Fruit fly (Drosophila melanogaster) whole organism, embryonic: ENCODE results near the gene CG31313.

ENCODE experiments used
- Asciz ChIP-seq: fragments of 200-800 bp; sonication (Bioruptor generic); optimal IDR thresholded peaks from 2 replicates; lab custom pipeline; 2017; ENCODE audit warnings: missing biosample characterization, mild to moderate bottlenecking, missing genetic modification characterization, missing genetic modification reagents
- B-H2 ChIP-seq: fragments of 200-800 bp; sonication (Bioruptor generic); optimal IDR thresholded peaks from 2 replicates; lab custom pipeline; 2018; ENCODE audit warnings: missing biosample characterization, mild to moderate bottlenecking, missing genetic modification characterization
- CG12659 ChIP-seq: fragments of 200-800 bp; sonication (Bioruptor generic); optimal IDR thresholded peaks from 3 replicates; lab custom pipeline; 2017; ENCODE audit warnings: mild to moderate bottlenecking, missing biosample characterization, missing genetic modification reagents, missing genetic modification characterization
- CG13624 ChIP-seq: fragments of 200-800 bp; sonication (Bioruptor generic); optimal IDR thresholded peaks from 2 replicates; lab custom pipeline; 2016; ENCODE audit warnings: missing biosample characterization, missing genetic modification characterization
- CG15269 ChIP-seq: fragments of 200-800 bp; sonication (Bioruptor generic); optimal IDR thresholded peaks from 2 replicates; lab custom pipeline; 2018; ENCODE audit warnings: missing biosample characterization, mild to moderate bottlenecking, missing genetic modification characterization, moderate library complexity
- CG15696 ChIP-seq: fragments of 200-800 bp; sonication (Bioruptor generic); optimal IDR thresholded peaks from 2 replicates; lab custom pipeline; 2019; ENCODE audit warnings: missing biosample characterization, mild to moderate bottlenecking, missing genetic modification characterization, moderate library complexity
- CG17186 ChIP-seq: fragments of 200-800 bp; sonication (Bioruptor generic); optimal IDR thresholded peaks from 3 replicates; lab custom pipeline; 2017; ENCODE audit warnings: missing biosample characterization, missing genetic modification reagents, missing genetic modification characterization
- CG17612 ChIP-seq: fragments of 200-800 bp; sonication (Bioruptor generic); IDR thresholded peaks from 2 replicates; pipeline ENCODE4 v1.3.6; 2022; ENCODE audit warnings: missing biosample characterization, missing genetic modification characterization
- CG30020 ChIP-seq: fragments of 200-800 bp; optimal IDR thresholded peaks from 2 replicates; lab custom pipeline; 2019; ENCODE audit warnings: missing biosample characterization, mild to moderate bottlenecking, missing genetic modification characterization, moderate library complexity
- CG3163 ChIP-seq: fragments of 200-800 bp; sonication (Bioruptor generic); optimal IDR thresholded peaks from 3 replicates; lab custom pipeline; 2016; ENCODE audit warnings: missing biosample characterization, missing genetic modification characterization
- CG32767 ChIP-seq: fragments of 200-800 bp; sonication (Bioruptor generic); IDR thresholded peaks from 2 replicates; pipeline ENCODE4 v1.3.6; 2022; ENCODE audit warnings: missing biosample characterization, missing genetic modification characterization
- CG33557 ChIP-seq: fragments of 200-800 bp; sonication (Bioruptor generic); optimal IDR thresholded peaks from 2 replicates; lab custom pipeline; 2019; ENCODE audit warnings: missing biosample characterization, mild to moderate bottlenecking, missing genetic modification characterization, moderate library complexity
- CG3847 ChIP-seq: fragments of 200-800 bp; sonication (Bioruptor generic); IDR thresholded peaks from 2 replicates; pipeline ENCODE4 v1.3.6; 2022; ENCODE audit warnings: missing biosample characterization, missing genetic modification characterization
- CG7786 ChIP-seq: fragments of 200-800 bp; sonication (Bioruptor generic); optimal IDR thresholded peaks from 2 replicates; lab custom pipeline; 2016; ENCODE audit warnings: missing biosample characterization, missing genetic modification characterization
- CG8290 ChIP-seq, 3 experiments: fragments of 200-800 bp; sonication (Bioruptor generic); optimal IDR thresholded peaks; 2 replicates each; lab custom pipeline; 2016 to 2019; ENCODE audit warnings: missing biosample characterization in 3 of 3, missing genetic modification characterization in 3 of 3, mild to moderate bottlenecking in 2 of 3, moderate library complexity in 1 of 3
- CTCF ChIP-seq: fragments of 200-800 bp; sonication (Bioruptor generic); optimal IDR thresholded peaks from 2 replicates; lab custom pipeline; 2017; ENCODE audit warnings: missing biosample characterization, mild to moderate bottlenecking, missing genetic modification characterization, moderate library complexity
- Dll ChIP-seq: fragments of 200-800 bp; sonication (Bioruptor generic); IDR thresholded peaks from 4 replicates; pipeline ENCODE4 v1.3.6; 2022; ENCODE audit warnings: missing biosample characterization, missing genetic modification characterization; ENCODE audit not compliant: partially characterized antibody
- Dp ChIP-seq: fragments of 200-800 bp; sonication (Bioruptor generic); optimal IDR thresholded peaks from 2 replicates; lab custom pipeline; 2018; ENCODE audit warnings: missing biosample characterization, mild to moderate bottlenecking, missing genetic modification characterization, moderate library complexity
- E2f2 ChIP-seq: fragments of 200-800 bp; sonication (Bioruptor generic); IDR thresholded peaks from 2 replicates; pipeline ENCODE4 v1.3.6; 2022; ENCODE audit warnings: missing biosample characterization, missing genetic modification characterization
- Hand ChIP-seq: fragments of 200-800 bp; sonication (Bioruptor generic); optimal IDR thresholded peaks from 2 replicates; lab custom pipeline; 2017; ENCODE audit warnings: mild to moderate bottlenecking, missing biosample characterization, missing genetic modification reagents, missing genetic modification characterization
- Lhr ChIP-seq: fragments of 200-800 bp; sonication (Bioruptor generic); optimal IDR thresholded peaks from 3 replicates; lab custom pipeline; 2017; ENCODE audit warnings: mild to moderate bottlenecking, missing biosample characterization, missing genetic modification reagents, missing genetic modification characterization
- Myb ChIP-seq: fragments of 200-800 bp; sonication (Bioruptor generic); optimal IDR thresholded peaks from 2 replicates; lab custom pipeline; 2016; ENCODE audit warnings: missing biosample characterization, missing genetic modification characterization
- NFAT ChIP-seq: fragments of 200-800 bp; sonication (Bioruptor generic); IDR thresholded peaks from 2 replicates; pipeline ENCODE4 v1.3.6; 2022; ENCODE audit warnings: missing biosample characterization, missing genetic modification characterization
- Nf-YA ChIP-seq: fragments of 200-800 bp; sonication (Bioruptor generic); IDR thresholded peaks from 2 replicates; pipeline ENCODE4 v1.3.6; 2022; ENCODE audit warnings: missing biosample characterization, missing genetic modification characterization
- NfI ChIP-seq: fragments of 200-800 bp; sonication (Bioruptor generic); optimal IDR thresholded peaks from 3 replicates; lab custom pipeline; 2018; ENCODE audit warnings: missing biosample characterization, mild to moderate bottlenecking, missing genetic modification characterization, moderate library complexity
- Opbp ChIP-seq: fragments of 200-800 bp; sonication (Bioruptor generic); IDR thresholded peaks from 3 replicates; pipeline ENCODE4 v1.3.6; 2022; ENCODE audit warnings: missing biosample characterization, missing genetic modification characterization; ENCODE audit not compliant: partially characterized antibody
- Pdp1 ChIP-seq, 2 experiments: fragments of 200-800 bp; sonication (Bioruptor generic); optimal IDR thresholded peaks; 3 replicates each; lab custom pipeline; 2016; ENCODE audit warnings: missing biosample characterization in 2 of 2, missing genetic modification characterization in 2 of 2, mild to moderate bottlenecking in 1 of 2, moderate library complexity in 1 of 2
- Ptx1 ChIP-seq: fragments of 200-800 bp; sonication (Bioruptor generic); IDR thresholded peaks from 2 replicates; pipeline ENCODE4 v1.3.6; 2022; ENCODE audit warnings: missing biosample characterization, missing genetic modification characterization
- Rx ChIP-seq: fragments of 200-800 bp; sonication (Bioruptor generic); IDR thresholded peaks from 2 replicates; pipeline ENCODE4 v1.3.6; 2022; ENCODE audit warnings: missing biosample characterization, missing genetic modification characterization
- Scr ChIP-seq: fragments of 200-800 bp; sonication (Bioruptor generic); IDR thresholded peaks from 2 replicates; pipeline ENCODE4 v1.3.6; 2022; ENCODE audit warnings: missing biosample characterization, missing genetic modification characterization; ENCODE audit not compliant: partially characterized antibody
- abd-A ChIP-seq: fragments of 200-800 bp; sonication (Bioruptor generic); optimal IDR thresholded peaks from 3 replicates; lab custom pipeline; 2019; ENCODE audit warnings: missing biosample characterization, mild to moderate bottlenecking, missing genetic modification characterization, moderate library complexity
- ato ChIP-seq: fragments of 200-800 bp; sonication (Bioruptor generic); IDR thresholded peaks from 2 replicates; pipeline ENCODE4 v1.3.6; 2022; ENCODE audit warnings: missing biosample characterization, missing genetic modification characterization; ENCODE audit not compliant: partially characterized antibody
- bigmax ChIP-seq: fragments of 200-800 bp; sonication (Bioruptor generic); optimal IDR thresholded peaks from 2 replicates; lab custom pipeline; 2018; ENCODE audit warnings: missing biosample characterization, mild to moderate bottlenecking, missing genetic modification characterization
- chif ChIP-seq, 2 experiments: fragments of 200-800 bp; sonication (Bioruptor generic); optimal IDR thresholded peaks; 3 replicates each; lab custom pipeline; 2016; ENCODE audit warnings: missing biosample characterization in 2 of 2, missing genetic modification characterization in 2 of 2
- ci ChIP-seq: fragments of 200-800 bp; sonication (Bioruptor generic); IDR thresholded peaks from 3 replicates; pipeline ENCODE4 v1.3.6; 2022; ENCODE audit warnings: missing biosample characterization, missing genetic modification characterization
- dm ChIP-seq: fragments of 200-800 bp; sonication (Bioruptor generic); optimal IDR thresholded peaks from 3 replicates; lab custom pipeline; 2016; ENCODE audit warnings: missing biosample characterization, missing genetic modification characterization
- fd64A ChIP-seq: fragments of 200-800 bp; sonication (Bioruptor generic); optimal IDR thresholded peaks from 3 replicates; lab custom pipeline; 2018; ENCODE audit warnings: missing biosample characterization, mild to moderate bottlenecking, missing genetic modification characterization
- hkb ChIP-seq, 2 experiments: fragments of 200-800 bp in 1 of 2; fragments of >200 bp in 1 of 2; sonication (Bioruptor generic) in 1 of 2; IDR thresholded peaks in 1 of 2; optimal IDR thresholded peaks in 1 of 2; 2 replicates each; pipeline versions ENCODE4 v1.3.6 to Lab custom; 2017 to 2022; ENCODE audit warnings: missing biosample characterization in 1 of 2, missing genetic modification characterization in 1 of 2
- ken ChIP-seq: fragments of 200-800 bp; sonication (Bioruptor generic); IDR thresholded peaks from 3 replicates; pipeline ENCODE4 v1.3.6; 2022; ENCODE audit warnings: missing biosample characterization, missing genetic modification characterization
- lov ChIP-seq, 2 experiments: fragments of 200-800 bp in 1 of 2; fragments of >200 bp in 1 of 2; sonication (Bioruptor generic) in 1 of 2; IDR thresholded peaks in 1 of 2; optimal IDR thresholded peaks in 1 of 2; 2 replicates in 1 of 2; 3 replicates in 1 of 2; pipeline versions ENCODE4 v1.3.6 to Lab custom; 2017 to 2022; ENCODE audit warnings: missing biosample characterization in 1 of 2, missing genetic modification characterization in 1 of 2
- pzg ChIP-seq: fragments of 200-800 bp; sonication (Bioruptor generic); optimal IDR thresholded peaks from 3 replicates; lab custom pipeline; 2018; ENCODE audit warnings: missing biosample characterization, mild to moderate bottlenecking, missing genetic modification characterization, moderate library complexity
- sob ChIP-seq: fragments of 200-800 bp; sonication (Bioruptor generic); IDR thresholded peaks from 2 replicates; pipeline ENCODE4 v1.3.6; 2022; ENCODE audit warnings: missing biosample characterization, missing genetic modification characterization
- stc ChIP-seq: fragments of 200-800 bp; sonication (Bioruptor generic); IDR thresholded peaks from 2 replicates; pipeline ENCODE4 v1.3.6; 2022; ENCODE audit warnings: missing biosample characterization, missing genetic modification characterization
- sug ChIP-seq: fragments of 200-800 bp; optimal IDR thresholded peaks from 2 replicates; lab custom pipeline; 2019; ENCODE audit warnings: missing biosample characterization, mild to moderate bottlenecking, missing genetic modification characterization, moderate library complexity
- trem ChIP-seq: fragments of 200-800 bp; optimal IDR thresholded peaks from 3 replicates; lab custom pipeline; 2019; ENCODE audit warnings: missing biosample characterization, mild to moderate bottlenecking, missing genetic modification characterization, moderate library complexity
- ttk ChIP-seq: fragments of 200-800 bp; sonication (Bioruptor generic); IDR thresholded peaks from 2 replicates; pipeline ENCODE4 v2.1.2; 2022; ENCODE audit warnings: missing biosample characterization, missing genetic modification characterization
- vvl ChIP-seq: fragments of 200-800 bp; sonication (Bioruptor generic); IDR thresholded peaks from 2 replicates; pipeline ENCODE4 v1.3.6; 2022; ENCODE audit warnings: missing biosample characterization, missing genetic modification characterization
- zfh2 ChIP-seq: fragments of 200-800 bp; sonication (Bioruptor generic); optimal IDR thresholded peaks from 2 replicates; lab custom pipeline; 2016; ENCODE audit warnings: missing biosample characterization, missing genetic modification characterization

CG31313 gene

dm6 chr3R:14575718-14576187 is 8.5 kb upstream of the CG31313 start, which contains the start of gene CG7987 (continued):
- TF ChIP-seq NfI (GFP tag; lab: Kevin White, UChicago) = peak; percentile 20
- TF ChIP-seq Myb = peak; percentile 96
- 0 out of 2 replicates have a peak, but pooled peaks have one; percentile 9 for TF ChIP-seq Rx
- TF ChIP-seq sug = peak; percentile 64
- peak; percentile 40 for TF ChIP-seq zfh2 (GFP tag; lab: Kevin White, UChicago)
- peak; percentile 28 for TF ChIP-seq hkb (optimal IDR thresholded peaks at IDR 0.05; lab: Kevin White, UChicago)
- no peak for TF ChIP-seq hkb (GFP tag; IDR thresholded peaks at IDR 0.05; lab: Robert Waterston, UW)
- peak; percentile 76 for TF ChIP-seq Dp (GFP tag; lab: Kevin White, UChicago)
- no peak for TF ChIP-seq Nf-YA
- TF ChIP-seq abd-A (tag; lab: Kevin White, UChicago) = no peak
- TF ChIP-seq CG32767 = no peak
- TF ChIP-seq Pdp1 (GFP tag; optimal IDR thresholded peaks at IDR 0.05; lab: Kevin White, UChicago) = peak in 1 of 2 experiments; percentile 23
- no peak for TF ChIP-seq CG17612 (GFP tag; lab: Robert Waterston, UW)
- TF ChIP-seq Opbp (GFP tag; lab: Robert Waterston, UW) = peak; percentile 67; the same call in 2 of the 3 replicates
- no peak for TF ChIP-seq chif (GFP tag; optimal IDR thresholded peaks at IDR 0.05; lab: Kevin White, UChicago)
- peak; percentile 36 for TF ChIP-seq CG3163
- TF ChIP-seq trem (tag; lab: Kevin White, UChicago) = peak; percentile 47
- 0 out of 2 replicates have a peak, but pooled peaks have one; percentile 16 for TF ChIP-seq ttk (GFP tag; lab: Robert Waterston, UW)
- 0 out of 3 replicates have a peak, but pooled peaks have one; percentile 42 for TF ChIP-seq ci (GFP tag; lab: Robert Waterston, UW)
- peak; percentile 55 for TF ChIP-seq vvl
- TF ChIP-seq CG12659 (GFP tag; lab: Kevin White, UChicago) = peak; percentile 35
- peak; percentile 90 for TF ChIP-seq bigmax (GFP tag; lab: Kevin White, UChicago)
- TF ChIP-seq Asciz (GFP tag; lab: Kevin White, UChicago) = no peak
- peak; percentile 75 for TF ChIP-seq CG17186 (GFP tag; lab: Kevin White, UChicago)
- no peak for TF ChIP-seq ken
- TF ChIP-seq CG30020 (tag; lab: Kevin White, UChicago) = no peak
- no peak for TF ChIP-seq stc (GFP tag; lab: Robert Waterston, UW)
- TF ChIP-seq NFAT (GFP tag; lab: Robert Waterston, UW) = peak; percentile 27; the same call in 1 of the 2 replicates
- TF ChIP-seq E2f2 = peak; percentile 84
- peak; percentile 7 for TF ChIP-seq CG8290 (GFP tag; optimal IDR thresholded peaks at IDR 0.05; lab: Kevin White, UChicago)
- peak in 1 of 2 experiments; percentile 84 for TF ChIP-seq CG8290 (tag; optimal IDR thresholded peaks at IDR 0.05; lab: Kevin White, UChicago)
- TF ChIP-seq lov (optimal IDR thresholded peaks at IDR 0.05; lab: Kevin White, UChicago) = no peak
- no peak for TF ChIP-seq lov (GFP tag; IDR thresholded peaks at IDR 0.05; lab: Robert Waterston, UW)
- TF ChIP-seq Lhr (GFP tag; lab: Kevin White, UChicago) = peak; percentile 90
- TF ChIP-seq CG33557 = no peak
- TF ChIP-seq sob (GFP tag; lab: Robert Waterston, UW) = 0 out of 2 replicates have a peak, but pooled peaks have one; percentile 15
- peak; percentile 25 for TF ChIP-seq CG15269 (tag; lab: Kevin White, UChicago)
- peak; percentile 68 for TF ChIP-seq CTCF
- peak; percentile 15 for TF ChIP-seq dm (GFP tag; lab: Kevin White, UChicago)
- TF ChIP-seq CG13624 (GFP tag; lab: Kevin White, UChicago) = peak; percentile 58
- TF ChIP-seq B-H2 (GFP tag; lab: Kevin White, UChicago) = peak; percentile 36
- peak; percentile 73 for TF ChIP-seq CG3847 (GFP tag; lab: Robert Waterston, UW)
- TF ChIP-seq Scr (GFP tag; lab: Robert Waterston, UW) = no peak
- TF ChIP-seq Ptx1 (GFP tag; lab: Robert Waterston, UW) = no peak
- no peak for TF ChIP-seq Hand
- peak; percentile 12 for TF ChIP-seq CG7786
- TF ChIP-seq fd64A (GFP tag; lab: Kevin White, UChicago) = no peak
- TF ChIP-seq ato (GFP tag; lab: Robert Waterston, UW) = no peak
- TF ChIP-seq Dll (GFP tag; lab: Robert Waterston, UW) = 0 out of 4 replicates have a peak, but pooled peaks have one; percentile 32
- TF ChIP-seq pzg (GFP tag; lab: Kevin White, UChicago) = peak; percentile 73
- TF ChIP-seq CG15696 (tag; lab: Kevin White, UChicago) = no peak
